Worm (Caenorhabditis elegans) whole organism, L3 larva: Measurements from ENCODE around the gene bcl-7.

Experiments
- R02D3.7 ChIP-seq: fragments of 150-350 bp; optimal IDR thresholded peaks from 2 replicates; lab custom pipeline; 2014; ENCODE audit warnings: missing biosample characterization, missing genetic modification characterization
- ZK546.5 ChIP-seq: sonication (generic microtip); optimal IDR thresholded peaks from 2 replicates; lab custom pipeline; 2017; ENCODE audit warnings: missing biosample characterization, missing genetic modification characterization
- aly-2 ChIP-seq: fragments of 150-350 bp; optimal IDR thresholded peaks from 2 replicates; lab custom pipeline; 2014; ENCODE audit warnings: missing biosample characterization, missing genetic modification characterization
- ama-1 ChIP-seq: fragments of 150-350 bp; optimal IDR thresholded peaks from 2 replicates; lab custom pipeline; 2018
- ceh-16 ChIP-seq: sonication (generic microtip); optimal IDR thresholded peaks from 2 replicates; lab custom pipeline; 2017; ENCODE audit warnings: missing biosample characterization, missing genetic modification characterization
- ceh-28 ChIP-seq: fragments of 150-350 bp; optimal IDR thresholded peaks from 2 replicates; lab custom pipeline; 2014; ENCODE audit warnings: missing biosample characterization, missing genetic modification reagents, missing genetic modification characterization
- ceh-82 ChIP-seq: fragments of 150-350 bp; optimal IDR thresholded peaks from 2 replicates; lab custom pipeline; 2014; ENCODE audit warnings: missing biosample characterization, missing genetic modification characterization
- ceh-9 ChIP-seq: sonication (generic microtip); optimal IDR thresholded peaks from 2 replicates; lab custom pipeline; 2018; ENCODE audit warnings: missing biosample characterization, missing genetic modification characterization
- daf-12 ChIP-seq: fragments of 150-350 bp; optimal IDR thresholded peaks from 2 replicates; lab custom pipeline; 2014; ENCODE audit warnings: missing biosample characterization, missing genetic modification reagents, missing genetic modification characterization
- egl-27 ChIP-seq: sonication (generic microtip); optimal IDR thresholded peaks from 4 replicates; lab custom pipeline; 2017; ENCODE audit warnings: missing biosample characterization, missing genetic modification reagents, missing genetic modification characterization
- egl-5 ChIP-seq: fragments of 150-350 bp; optimal IDR thresholded peaks from 2 replicates; lab custom pipeline; 2017; ENCODE audit warnings: missing biosample characterization, missing genetic modification reagents, missing genetic modification characterization, inconsistent platforms
- elt-1 ChIP-seq: fragments of 150-350 bp; optimal IDR thresholded peaks from 2 replicates; lab custom pipeline; 2014; ENCODE audit warnings: missing biosample characterization, missing genetic modification characterization
- elt-2 ChIP-seq: sonication (generic microtip); optimal IDR thresholded peaks from 2 replicates; lab custom pipeline; 2016; ENCODE audit warnings: missing genetic modification reagents, mild to moderate bottlenecking, missing genetic modification characterization, missing compliant biosample characterization
- elt-3 ChIP-seq, 3 experiments: fragments of 150-350 bp in 1 of 3; sonication (generic microtip) in 2 of 3; optimal IDR thresholded peaks; 2 replicates in 2 of 3; 4 replicates in 1 of 3; lab custom pipeline; 2014 to 2017; ENCODE audit warnings: missing biosample characterization in 3 of 3, missing genetic modification characterization in 3 of 3
- eor-1 ChIP-seq, 2 experiments: fragments of 150-350 bp; optimal IDR thresholded peaks; 2 replicates each; lab custom pipeline; 2014 to 2018; ENCODE audit warnings: missing biosample characterization in 2 of 2, missing genetic modification characterization in 2 of 2
- fkh-2 ChIP-seq: fragments of 150-350 bp; optimal IDR thresholded peaks from 2 replicates; lab custom pipeline; 2014; ENCODE audit warnings: missing biosample characterization, missing genetic modification reagents, missing genetic modification characterization
- fos-1 ChIP-seq: fragments of 150-350 bp; optimal IDR thresholded peaks from 2 replicates; lab custom pipeline; 2014; ENCODE audit warnings: missing biosample characterization, missing genetic modification characterization
- hmg-11 ChIP-seq: sonication (generic microtip); optimal IDR thresholded peaks from 2 replicates; lab custom pipeline; 2016; ENCODE audit warnings: missing genetic modification characterization, missing compliant biosample characterization
- jun-1 ChIP-seq: fragments of 150-350 bp; optimal IDR thresholded peaks from 2 replicates; lab custom pipeline; 2014; ENCODE audit warnings: missing biosample characterization, missing genetic modification reagents, missing genetic modification characterization
- lin-15B ChIP-seq: fragments of 150-350 bp; optimal IDR thresholded peaks from 2 replicates; lab custom pipeline; 2014; ENCODE audit warnings: missing biosample characterization, missing genetic modification characterization
- lin-39 ChIP-seq: fragments of 150-350 bp; optimal IDR thresholded peaks from 2 replicates; lab custom pipeline; 2018; ENCODE audit warnings: missing biosample characterization, missing genetic modification reagents, missing genetic modification characterization
- lsy-12 ChIP-seq: sonication (generic microtip); optimal IDR thresholded peaks from 2 replicates; lab custom pipeline; 2016; ENCODE audit warnings: mild to moderate bottlenecking, missing genetic modification characterization, missing compliant biosample characterization
- mml-1 ChIP-seq: fragments of 150-350 bp; sonication (generic microtip); optimal IDR thresholded peaks from 3 replicates; lab custom pipeline; 2014; ENCODE audit warnings: missing biosample characterization, missing genetic modification characterization
- nfya-1 ChIP-seq: sonication (generic microtip); optimal IDR thresholded peaks from 2 replicates; lab custom pipeline; 2017; ENCODE audit warnings: missing genetic modification characterization, mild to moderate bottlenecking, missing compliant biosample characterization, antibody characterized with exemption, moderate library complexity; ENCODE audit not compliant: insufficient read depth
- nhr-11 ChIP-seq: fragments of 150-350 bp; optimal IDR thresholded peaks from 2 replicates; lab custom pipeline; 2014; ENCODE audit warnings: missing biosample characterization, missing genetic modification characterization
- nhr-12 ChIP-seq: fragments of 150-350 bp; optimal IDR thresholded peaks from 2 replicates; lab custom pipeline; 2014; ENCODE audit warnings: missing biosample characterization, missing genetic modification characterization
- nhr-23 ChIP-seq: fragments of 150-350 bp; optimal IDR thresholded peaks from 2 replicates; lab custom pipeline; 2014; ENCODE audit warnings: missing biosample characterization, missing genetic modification reagents, missing genetic modification characterization
- nhr-237 ChIP-seq: fragments of 150-350 bp; optimal IDR thresholded peaks from 2 replicates; lab custom pipeline; 2014; ENCODE audit warnings: missing biosample characterization, missing genetic modification characterization
- nhr-25 ChIP-seq: sonication (generic microtip); optimal IDR thresholded peaks from 2 replicates; lab custom pipeline; 2017; ENCODE audit warnings: missing biosample characterization, missing genetic modification characterization
- nhr-28 ChIP-seq: fragments of 150-350 bp; optimal IDR thresholded peaks from 2 replicates; lab custom pipeline; 2014; ENCODE audit warnings: missing biosample characterization, missing genetic modification characterization
- nhr-43 ChIP-seq: sonication (generic microtip); optimal IDR thresholded peaks from 2 replicates; lab custom pipeline; 2016; ENCODE audit warnings: mild to moderate bottlenecking, missing genetic modification characterization, missing compliant biosample characterization; ENCODE audit not compliant: poor library complexity, severe bottlenecking
- nhr-67 ChIP-seq: fragments of 150-350 bp; optimal IDR thresholded peaks from 2 replicates; lab custom pipeline; 2014; ENCODE audit warnings: missing biosample characterization, missing genetic modification characterization
- nhr-76 ChIP-seq: fragments of 150-350 bp; sonication (generic microtip); optimal IDR thresholded peaks from 5 replicates; lab custom pipeline; 2014; ENCODE audit warnings: missing biosample characterization, missing genetic modification characterization
- nhr-77 ChIP-seq: fragments of 150-350 bp; optimal IDR thresholded peaks from 2 replicates; lab custom pipeline; 2014; ENCODE audit warnings: missing biosample characterization, missing genetic modification characterization
- pha-4 ChIP-seq: fragments of 150-350 bp; optimal IDR thresholded peaks from 2 replicates; lab custom pipeline; 2014; ENCODE audit warnings: missing biosample characterization, missing genetic modification reagents, missing genetic modification characterization
- pqm-1 ChIP-seq: fragments of 150-350 bp; optimal IDR thresholded peaks from 2 replicates; lab custom pipeline; 2017; ENCODE audit warnings: missing biosample characterization, missing genetic modification characterization, inconsistent platforms
- sea-2 ChIP-seq: fragments of 150-350 bp; sonication (generic microtip); optimal IDR thresholded peaks from 4 replicates; lab custom pipeline; 2014; ENCODE audit warnings: missing biosample characterization, missing genetic modification reagents, missing genetic modification characterization
- skn-1 ChIP-seq: fragments of 150-350 bp; optimal IDR thresholded peaks from 2 replicates; lab custom pipeline; 2014; ENCODE audit warnings: missing biosample characterization, missing genetic modification characterization
- snpc-4 ChIP-seq: fragments of 150-350 bp; optimal IDR thresholded peaks from 2 replicates; lab custom pipeline; 2014; ENCODE audit warnings: missing biosample characterization, missing genetic modification characterization
- tbx-2 ChIP-seq: sonication (generic microtip); optimal IDR thresholded peaks from 2 replicates; lab custom pipeline; 2016; ENCODE audit warnings: mild to moderate bottlenecking, missing genetic modification characterization, missing compliant biosample characterization
- unc-39 ChIP-seq: sonication (generic microtip); optimal IDR thresholded peaks from 4 replicates; lab custom pipeline; 2017; ENCODE audit warnings: missing biosample characterization, missing genetic modification characterization
- unc-62 ChIP-seq: fragments of 150-350 bp; sonication (generic microtip); optimal IDR thresholded peaks from 4 replicates; lab custom pipeline; 2014; ENCODE audit warnings: missing biosample characterization, missing genetic modification reagents, missing genetic modification characterization
- zag-1 ChIP-seq: fragments of 150-350 bp; optimal IDR thresholded peaks from 2 replicates; lab custom pipeline; 2014; ENCODE audit warnings: missing biosample characterization, missing genetic modification characterization
- ztf-11 ChIP-seq: fragments of 150-350 bp; optimal IDR thresholded peaks from 2 replicates; lab custom pipeline; 2014; ENCODE audit warnings: missing biosample characterization, missing genetic modification characterization
- ztf-4 ChIP-seq: fragments of 150-350 bp; optimal IDR thresholded peaks from 2 replicates; lab custom pipeline; 2014; ENCODE audit warnings: missing biosample characterization, missing genetic modification characterization

The bcl-7 gene

DNA sequence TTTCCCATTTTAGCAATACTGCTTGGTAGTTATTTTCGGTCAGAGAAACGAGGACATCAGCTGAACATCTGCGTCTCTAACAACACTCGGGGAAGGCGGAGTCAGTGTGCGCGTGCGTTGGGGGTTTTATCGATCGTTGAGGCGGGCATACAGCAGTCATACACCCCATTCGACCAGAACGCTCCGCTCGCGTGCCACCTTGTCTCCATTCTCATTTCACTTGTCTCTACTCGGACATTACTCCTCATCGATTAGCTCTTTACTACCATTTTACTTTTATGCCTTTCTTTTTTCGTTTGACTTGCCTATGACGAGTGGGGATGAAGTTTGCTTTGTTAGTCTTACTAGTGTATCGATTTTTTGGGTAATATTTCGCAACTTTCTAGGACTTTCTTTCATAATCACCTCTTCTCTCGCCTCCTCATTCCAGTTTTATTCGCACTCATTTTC is 14.7 kb downstream of the bcl-7 start (continued):
- TF ChIP-seq nhr-77 = no peak
- TF ChIP-seq nhr-23 (tag; lab: Kevin White, UChicago) = peak; percentile 63
- TF ChIP-seq elt-1 (tag; lab: Kevin White, UChicago) = no peak
- no peak for TF ChIP-seq unc-39 (tag; lab: Kevin White, UChicago)
- no peak for TF ChIP-seq nhr-12 (tag; lab: Kevin White, UChicago)
- TF ChIP-seq elt-2 (tag; lab: Kevin White, UChicago) = peak; percentile 52
- peak; percentile 2 for TF ChIP-seq aly-2 (tag; lab: Kevin White, UChicago)
- peak; percentile 76 for TF ChIP-seq sea-2 (GFP tag; lab: Kevin White, UChicago)
- TF ChIP-seq lsy-12 = peak; percentile 3
- TF ChIP-seq skn-1 = no peak
- TF ChIP-seq, all 47 proteins: peak for 19

DNA sequence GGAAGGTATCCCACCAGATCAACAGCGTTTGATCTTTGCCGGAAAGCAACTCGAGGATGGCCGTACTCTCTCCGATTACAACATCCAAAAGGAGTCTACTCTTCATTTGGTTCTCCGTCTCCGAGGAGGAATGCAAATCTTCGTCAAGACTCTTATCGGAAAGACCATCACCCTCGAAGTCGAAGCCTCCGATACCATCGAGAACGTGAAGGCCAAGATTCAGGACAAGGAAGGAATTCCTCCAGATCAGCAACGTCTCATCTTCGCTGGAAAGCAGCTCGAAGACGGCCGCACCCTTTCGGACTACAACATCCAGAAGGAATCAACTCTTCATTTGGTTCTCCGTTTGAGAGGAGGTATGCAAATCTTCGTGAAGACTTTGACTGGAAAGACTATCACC is 16.2 kb downstream of the bcl-7 start:
- TF ChIP-seq nhr-11 (tag; lab: Kevin White, UChicago) (no peak), ama-1 (lab: Kevin White, UChicago) (peak; percentile 90)

DNA sequence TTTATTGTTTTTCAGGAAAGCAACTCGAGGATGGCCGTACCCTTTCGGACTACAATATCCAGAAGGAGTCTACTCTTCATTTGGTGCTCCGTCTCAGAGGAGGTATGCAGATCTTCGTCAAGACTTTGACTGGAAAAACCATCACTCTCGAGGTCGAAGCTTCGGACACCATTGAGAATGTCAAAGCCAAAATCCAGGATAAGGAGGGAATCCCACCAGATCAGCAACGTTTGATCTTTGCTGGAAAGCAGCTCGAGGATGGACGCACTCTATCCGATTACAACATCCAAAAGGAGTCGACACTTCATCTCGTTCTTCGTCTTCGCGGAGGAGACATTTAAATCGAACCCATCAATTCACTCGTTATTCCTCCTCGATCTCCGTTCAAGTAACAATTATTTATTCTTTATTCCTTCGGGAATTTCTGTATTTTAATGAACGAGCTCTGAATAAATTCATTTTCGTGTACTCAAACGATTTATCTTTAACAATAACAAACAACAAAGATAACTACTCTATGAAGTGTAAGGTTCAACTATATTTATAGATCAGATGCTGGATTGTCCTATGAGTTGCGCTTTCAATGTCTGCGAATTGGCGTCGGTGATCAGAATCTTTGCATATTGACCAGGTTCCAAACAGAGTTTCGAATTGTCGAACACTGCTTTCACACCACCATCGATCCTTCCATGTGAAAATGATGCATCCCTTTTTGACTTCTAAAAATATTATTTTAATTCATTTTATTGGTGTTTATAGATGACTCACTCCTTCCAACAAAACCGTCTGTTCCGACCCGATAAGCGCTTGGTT is 17.7 kb downstream of the bcl-7 start:
- peak; percentile 98 for TF ChIP-seq ama-1 (lab: Kevin White, UChicago)
- no peak for TF ChIP-seq skn-1
- peak; percentile 92 for TF ChIP-seq nhr-43
- no peak for TF ChIP-seq fkh-2 (tag; lab: Kevin White, UChicago)
- TF ChIP-seq ceh-16 (tag; lab: Kevin White, UChicago) = no peak
- TF ChIP-seq zag-1 (tag; lab: Kevin White, UChicago) = no peak
- no peak for TF ChIP-seq ceh-9 (tag; lab: Kevin White, UChicago)
- TF ChIP-seq eor-1 (tag; optimal IDR thresholded peaks at IDR 0.05; lab: Kevin White, UChicago) = no peak
- no peak for TF ChIP-seq nhr-67 (tag; lab: Kevin White, UChicago)
- no peak for TF ChIP-seq unc-62 (GFP tag; lab: Kevin White, UChicago)
- peak; percentile 55 for TF ChIP-seq elt-2 (tag; lab: Kevin White, UChicago)
- no peak for TF ChIP-seq nhr-11 (tag; lab: Kevin White, UChicago)
- no peak for TF ChIP-seq ZK546.5 (tag; lab: Kevin White, UChicago)
- no peak for TF ChIP-seq nhr-237 (tag; lab: Kevin White, UChicago)
- TF ChIP-seq nfya-1 (tag; lab: Kevin White, UChicago) = peak; percentile 45
- TF ChIP-seq R02D3.7 = peak; percentile 34
- TF ChIP-seq nhr-25 = peak; percentile 32
- peak; percentile 23 for TF ChIP-seq pha-4
- peak; percentile 16 for TF ChIP-seq hmg-11 (tag; lab: Kevin White, UChicago)
- no peak for TF ChIP-seq elt-3 (tag; optimal IDR thresholded peaks at IDR 0.05; lab: Kevin White, UChicago)
- TF ChIP-seq tbx-2 = peak; percentile 70
- peak; percentile 75 for TF ChIP-seq nhr-23 (tag; lab: Kevin White, UChicago)
- TF ChIP-seq egl-27 (tag; lab: Kevin White, UChicago) = no peak
- TF ChIP-seq aly-2 (tag; lab: Kevin White, UChicago) = no peak
- TF ChIP-seq ceh-82 = peak; percentile 50
- TF ChIP-seq nhr-12 (tag; lab: Kevin White, UChicago) = no peak
- TF ChIP-seq ztf-4 (tag; lab: Kevin White, UChicago) = peak; percentile 83
- TF ChIP-seq lsy-12 = peak; percentile 73
- TF ChIP-seq nhr-28 (tag; lab: Kevin White, UChicago) = no peak
- no peak for TF ChIP-seq ztf-11 (tag; lab: Kevin White, UChicago)
- no peak for TF ChIP-seq daf-12 (tag; lab: Kevin White, UChicago)
- no peak for TF ChIP-seq lin-15B (tag; lab: Kevin White, UChicago)
- no peak for TF ChIP-seq lin-39
- no peak for TF ChIP-seq sea-2 (GFP tag; lab: Kevin White, UChicago)
- peak; percentile 57 for TF ChIP-seq jun-1
- TF ChIP-seq mml-1 (tag; lab: Kevin White, UChicago) = no peak
- no peak for TF ChIP-seq egl-5 (tag; lab: Kevin White, UChicago)
- TF ChIP-seq ceh-28 = no peak
- TF ChIP-seq nhr-77 = no peak
- TF ChIP-seq pqm-1 (tag; lab: Kevin White, UChicago) = no peak
- no peak for TF ChIP-seq unc-39 (tag; lab: Kevin White, UChicago)
- TF ChIP-seq elt-1 (tag; lab: Kevin White, UChicago) = peak; percentile 21
- TF ChIP-seq nhr-76 (tag; lab: Kevin White, UChicago) = no peak
- TF ChIP-seq snpc-4 (tag; lab: Kevin White, UChicago) = no peak
- no peak for TF ChIP-seq fos-1 (tag; lab: Kevin White, UChicago)
